Worm (Caenorhabditis elegans) whole organism, L3 larva: Measurements from ENCODE around the gene ZK1236.5.

Source experiments
- R02D3.7 ChIP-seq: fragments of 150-350 bp; optimal IDR thresholded peaks from 2 replicates; lab custom pipeline; 2014; ENCODE audit warnings: missing biosample characterization, missing genetic modification characterization
- aly-2 ChIP-seq: fragments of 150-350 bp; optimal IDR thresholded peaks from 2 replicates; lab custom pipeline; 2014; ENCODE audit warnings: missing biosample characterization, missing genetic modification characterization
- ama-1 ChIP-seq: fragments of 150-350 bp; optimal IDR thresholded peaks from 2 replicates; lab custom pipeline; 2018
- ceh-28 ChIP-seq: fragments of 150-350 bp; optimal IDR thresholded peaks from 2 replicates; lab custom pipeline; 2014; ENCODE audit warnings: missing biosample characterization, missing genetic modification reagents, missing genetic modification characterization
- ceh-82 ChIP-seq: fragments of 150-350 bp; optimal IDR thresholded peaks from 2 replicates; lab custom pipeline; 2014; ENCODE audit warnings: missing biosample characterization, missing genetic modification characterization
- ceh-9 ChIP-seq: sonication (generic microtip); optimal IDR thresholded peaks from 2 replicates; lab custom pipeline; 2018; ENCODE audit warnings: missing biosample characterization, missing genetic modification characterization
- daf-12 ChIP-seq: fragments of 150-350 bp; optimal IDR thresholded peaks from 2 replicates; lab custom pipeline; 2014; ENCODE audit warnings: missing biosample characterization, missing genetic modification reagents, missing genetic modification characterization
- egl-5 ChIP-seq: fragments of 150-350 bp; optimal IDR thresholded peaks from 2 replicates; lab custom pipeline; 2017; ENCODE audit warnings: missing biosample characterization, missing genetic modification reagents, missing genetic modification characterization, inconsistent platforms
- elt-1 ChIP-seq: fragments of 150-350 bp; optimal IDR thresholded peaks from 2 replicates; lab custom pipeline; 2014; ENCODE audit warnings: missing biosample characterization, missing genetic modification characterization
- elt-2 ChIP-seq: sonication (generic microtip); optimal IDR thresholded peaks from 2 replicates; lab custom pipeline; 2016; ENCODE audit warnings: missing genetic modification reagents, mild to moderate bottlenecking, missing genetic modification characterization, missing compliant biosample characterization
- elt-3 ChIP-seq, 3 experiments: fragments of 150-350 bp in 1 of 3; sonication (generic microtip) in 2 of 3; optimal IDR thresholded peaks; 2 replicates in 2 of 3; 4 replicates in 1 of 3; lab custom pipeline; 2014 to 2017; ENCODE audit warnings: missing biosample characterization in 3 of 3, missing genetic modification characterization in 3 of 3
- fkh-10 ChIP-seq: sonication (generic microtip); optimal IDR thresholded peaks from 2 replicates; lab custom pipeline; 2017; ENCODE audit warnings: missing biosample characterization, missing genetic modification reagents, missing genetic modification characterization
- fos-1 ChIP-seq: fragments of 150-350 bp; optimal IDR thresholded peaks from 2 replicates; lab custom pipeline; 2014; ENCODE audit warnings: missing biosample characterization, missing genetic modification characterization
- hmg-11 ChIP-seq: sonication (generic microtip); optimal IDR thresholded peaks from 2 replicates; lab custom pipeline; 2016; ENCODE audit warnings: missing genetic modification characterization, missing compliant biosample characterization
- lin-15B ChIP-seq: fragments of 150-350 bp; optimal IDR thresholded peaks from 2 replicates; lab custom pipeline; 2014; ENCODE audit warnings: missing biosample characterization, missing genetic modification characterization
- nfya-1 ChIP-seq: sonication (generic microtip); optimal IDR thresholded peaks from 2 replicates; lab custom pipeline; 2017; ENCODE audit warnings: missing genetic modification characterization, mild to moderate bottlenecking, missing compliant biosample characterization, antibody characterized with exemption, moderate library complexity; ENCODE audit not compliant: insufficient read depth
- nhr-11 ChIP-seq: fragments of 150-350 bp; optimal IDR thresholded peaks from 2 replicates; lab custom pipeline; 2014; ENCODE audit warnings: missing biosample characterization, missing genetic modification characterization
- nhr-23 ChIP-seq: fragments of 150-350 bp; optimal IDR thresholded peaks from 2 replicates; lab custom pipeline; 2014; ENCODE audit warnings: missing biosample characterization, missing genetic modification reagents, missing genetic modification characterization
- nhr-237 ChIP-seq: fragments of 150-350 bp; optimal IDR thresholded peaks from 2 replicates; lab custom pipeline; 2014; ENCODE audit warnings: missing biosample characterization, missing genetic modification characterization
- nhr-25 ChIP-seq: sonication (generic microtip); optimal IDR thresholded peaks from 2 replicates; lab custom pipeline; 2017; ENCODE audit warnings: missing biosample characterization, missing genetic modification characterization
- nhr-28 ChIP-seq: fragments of 150-350 bp; optimal IDR thresholded peaks from 2 replicates; lab custom pipeline; 2014; ENCODE audit warnings: missing biosample characterization, missing genetic modification characterization
- nhr-77 ChIP-seq: fragments of 150-350 bp; optimal IDR thresholded peaks from 2 replicates; lab custom pipeline; 2014; ENCODE audit warnings: missing biosample characterization, missing genetic modification characterization
- pha-4 ChIP-seq: fragments of 150-350 bp; optimal IDR thresholded peaks from 2 replicates; lab custom pipeline; 2014; ENCODE audit warnings: missing biosample characterization, missing genetic modification reagents, missing genetic modification characterization
- pqm-1 ChIP-seq: fragments of 150-350 bp; optimal IDR thresholded peaks from 2 replicates; lab custom pipeline; 2017; ENCODE audit warnings: missing biosample characterization, missing genetic modification characterization, inconsistent platforms
- sea-2 ChIP-seq: fragments of 150-350 bp; sonication (generic microtip); optimal IDR thresholded peaks from 4 replicates; lab custom pipeline; 2014; ENCODE audit warnings: missing biosample characterization, missing genetic modification reagents, missing genetic modification characterization
- skn-1 ChIP-seq: fragments of 150-350 bp; optimal IDR thresholded peaks from 2 replicates; lab custom pipeline; 2014; ENCODE audit warnings: missing biosample characterization, missing genetic modification characterization
- tbx-2 ChIP-seq: sonication (generic microtip); optimal IDR thresholded peaks from 2 replicates; lab custom pipeline; 2016; ENCODE audit warnings: mild to moderate bottlenecking, missing genetic modification characterization, missing compliant biosample characterization
- unc-39 ChIP-seq: sonication (generic microtip); optimal IDR thresholded peaks from 4 replicates; lab custom pipeline; 2017; ENCODE audit warnings: missing biosample characterization, missing genetic modification characterization
- unc-62 ChIP-seq: fragments of 150-350 bp; sonication (generic microtip); optimal IDR thresholded peaks from 4 replicates; lab custom pipeline; 2014; ENCODE audit warnings: missing biosample characterization, missing genetic modification reagents, missing genetic modification characterization
- zag-1 ChIP-seq: fragments of 150-350 bp; optimal IDR thresholded peaks from 2 replicates; lab custom pipeline; 2014; ENCODE audit warnings: missing biosample characterization, missing genetic modification characterization
- ztf-11 ChIP-seq: fragments of 150-350 bp; optimal IDR thresholded peaks from 2 replicates; lab custom pipeline; 2014; ENCODE audit warnings: missing biosample characterization, missing genetic modification characterization
- ztf-4 ChIP-seq: fragments of 150-350 bp; optimal IDR thresholded peaks from 2 replicates; lab custom pipeline; 2014; ENCODE audit warnings: missing biosample characterization, missing genetic modification characterization

The ZK1236.5 gene

ce11 chrIII:8409166-8409565, 22.8 kb downstream of the ZK1236.5 start, which contains the start of gene ZK353.9:
ZK353.9 (plus strand) TSS chrIII:8409496.
- TF ChIP-seq nhr-25 (tag; lab: Kevin White, UChicago), result no peak
- no peak for TF ChIP-seq aly-2 (tag; lab: Kevin White, UChicago)
- no peak for TF ChIP-seq fkh-10 (GFP tag; lab: Kevin White, UChicago)
- TF ChIP-seq elt-3 (tag; optimal IDR thresholded peaks at IDR 0.05; lab: Kevin White, UChicago), result no peak
- no peak for TF ChIP-seq ceh-9 (tag; lab: Kevin White, UChicago)
- TF ChIP-seq nfya-1 (tag; lab: Kevin White, UChicago), result no peak
- TF ChIP-seq elt-1 (tag; lab: Kevin White, UChicago), result no peak
- TF ChIP-seq daf-12 (tag; lab: Kevin White, UChicago), result no peak
- TF ChIP-seq, all 47 proteins: peak for 0

DNA sequence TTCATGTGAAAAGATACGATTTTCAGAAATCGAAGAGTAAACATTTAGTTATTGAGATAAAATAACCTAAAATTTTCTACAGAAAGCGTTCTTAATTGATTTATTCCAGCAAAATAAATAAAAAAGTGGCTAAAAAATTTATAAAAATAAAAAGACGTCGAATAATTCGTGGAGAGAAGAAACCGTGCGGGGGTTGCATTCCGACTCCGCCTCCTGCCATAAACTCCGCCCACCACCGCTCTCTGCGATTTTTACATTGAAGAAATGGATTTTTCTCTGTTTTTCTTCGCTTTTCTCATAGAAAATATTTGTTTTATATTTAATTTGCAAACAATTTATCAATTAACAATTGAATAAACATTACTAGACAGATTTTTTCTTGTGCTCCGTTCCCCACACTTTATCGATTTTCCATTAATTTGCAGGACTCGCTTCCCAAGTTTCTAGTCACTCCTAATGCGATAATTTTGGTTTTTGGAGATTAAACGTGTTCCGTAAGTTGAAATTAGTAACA, 26.5 kb downstream of the ZK1236.5 start, which contains the start of the genes ubxn-4 and cyy-1:
Gene ubxn-4, minus strand, starts transcription at position 114 of the 514 bp plus-strand sequence.
Gene cyy-1, plus strand, starts transcription at position 426 of the 514 bp plus-strand sequence.
- TF ChIP-seq nhr-11 (no peak), unc-39 (no peak), hmg-11 (peak; percentile 29), ztf-11 (no peak), tbx-2 (tag; lab: Kevin White, UChicago) (no peak), elt-1 (tag; lab: Kevin White, UChicago) (no peak), nfya-1 (tag; lab: Kevin White, UChicago) (peak; percentile 66)
- TF ChIP-seq, all 47 proteins: peak for 2

ce11 chrIII:8403507-8403906, 28.5 kb downstream of the ZK1236.5 start, which contains the start of gene cutc-1:
cutc-1 (minus strand) TSS chrIII:8403607.
- no peak for TF ChIP-seq R02D3.7 (tag; lab: Kevin White, UChicago)
- TF ChIP-seq, all 47 proteins: peak for 0

DNA sequence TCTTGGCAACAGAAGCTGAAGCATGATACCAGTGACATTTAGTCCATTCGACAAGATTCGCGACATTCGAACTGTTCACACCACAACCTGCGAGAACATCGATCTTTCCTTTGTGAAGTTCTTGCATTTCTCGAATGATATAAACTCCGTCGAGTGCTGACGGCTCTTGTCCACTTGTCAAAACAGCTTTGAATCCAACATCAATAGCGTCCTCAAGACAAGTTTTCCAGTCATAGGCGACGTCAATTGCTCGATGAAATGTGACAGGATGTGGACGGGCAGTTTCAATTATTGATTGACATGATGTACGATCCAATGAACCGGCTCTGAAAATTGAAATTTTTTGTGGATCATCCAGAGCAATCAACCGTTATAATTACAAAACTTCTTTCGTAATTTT, 29.4 kb downstream of the ZK1236.5 start:
- TF ChIP-seq ceh-9 (tag; lab: Kevin White, UChicago) (no peak), nhr-23 (tag; lab: Kevin White, UChicago) (no peak), sea-2 (GFP tag; lab: Kevin White, UChicago) (no peak), lin-15B (tag; lab: Kevin White, UChicago) (no peak), ceh-28 (no peak), nhr-11 (no peak), nhr-77 (no peak), nfya-1 (tag; lab: Kevin White, UChicago) (no peak), elt-2 (tag; lab: Kevin White, UChicago) (no peak), ztf-11 (no peak), unc-62 (GFP tag; lab: Kevin White, UChicago) (no peak), fos-1 (tag; lab: Kevin White, UChicago) (no peak), zag-1 (tag; lab: Kevin White, UChicago) (no peak), aly-2 (tag; lab: Kevin White, UChicago) (no peak)

ce11 chrIII:8401887-8402286, 30.1 kb downstream of the ZK1236.5 start, which contains the start of gene lap-1:
lap-1 (minus strand) TSS chrIII:8401928.
- TF ChIP-seq skn-1, result no peak
- no peak for TF ChIP-seq ceh-82 (tag; lab: Kevin White, UChicago)
- no peak for TF ChIP-seq ztf-4 (tag; lab: Kevin White, UChicago)
- no peak for TF ChIP-seq ceh-9 (tag; lab: Kevin White, UChicago)
- TF ChIP-seq nhr-237 (tag; lab: Kevin White, UChicago), result no peak
- no peak for TF ChIP-seq nhr-25 (tag; lab: Kevin White, UChicago)
- TF ChIP-seq ama-1 (lab: Kevin White, UChicago), result no peak
- no peak for TF ChIP-seq nhr-77
- no peak for TF ChIP-seq egl-5 (tag; lab: Kevin White, UChicago)
- TF ChIP-seq ztf-11, result no peak
- no peak for TF ChIP-seq unc-62 (GFP tag; lab: Kevin White, UChicago)
- TF ChIP-seq fos-1 (tag; lab: Kevin White, UChicago), result no peak
- peak; percentile 18 for TF ChIP-seq pha-4 (tag; lab: Kevin White, UChicago)
- TF ChIP-seq lin-15B (tag; lab: Kevin White, UChicago), result no peak
- TF ChIP-seq elt-3 (tag; optimal IDR thresholded peaks at IDR 0.05; lab: Kevin White, UChicago), result no peak
- peak; percentile 7 for TF ChIP-seq pqm-1 (tag; lab: Kevin White, UChicago)
- TF ChIP-seq daf-12 (tag; lab: Kevin White, UChicago), result no peak
- TF ChIP-seq nhr-28 (tag; lab: Kevin White, UChicago), result no peak
- no peak for TF ChIP-seq nfya-1 (tag; lab: Kevin White, UChicago)
- TF ChIP-seq elt-2 (tag; lab: Kevin White, UChicago), result peak; percentile 40
